Worm (Caenorhabditis elegans) whole organism, young adult: ENCODE measurements around the gene C27B7.2.

Experiments
- akir-1 ChIP-seq: fragments of 200-800 bp; sonication (Bioruptor generic); optimal IDR thresholded peaks from 2 replicates; lab custom pipeline; 2018; ENCODE audit warnings: mild to moderate bottlenecking, missing genetic modification characterization, moderate library complexity, missing compliant biosample characterization
- ama-1 ChIP-seq, 3 experiments: fragments of 150-350 bp in 1 of 3; sonication (generic microtip) in 2 of 3; optimal IDR thresholded peaks; 2 replicates each; lab custom pipeline; 2014 to 2018; ENCODE audit warnings: missing biosample characterization in 2 of 3, missing genetic modification characterization in 2 of 3, missing genetic modification reagents in 2 of 3
- aptf-3 ChIP-seq: fragments of 200-800 bp; sonication (Bioruptor generic); IDR thresholded peaks from 2 replicates; pipeline ENCODE4 v1.3.6; 2022; ENCODE audit warnings: missing genetic modification characterization, missing compliant biosample characterization
- dpff-1 ChIP-seq: sonication (generic microtip); optimal IDR thresholded peaks from 2 replicates; lab custom pipeline; 2017; ENCODE audit warnings: mild to moderate bottlenecking, missing genetic modification characterization, missing compliant biosample characterization
- lag-1 ChIP-seq: fragments of 200-800 bp; sonication (Bioruptor generic); IDR thresholded peaks from 2 replicates; pipeline ENCODE4 v1.3.6; 2022; ENCODE audit warnings: missing genetic modification reagents, missing genetic modification characterization, missing compliant biosample characterization
- sptf-2 ChIP-seq: fragments of 200-800 bp; sonication (Bioruptor generic); optimal IDR thresholded peaks from 2 replicates; lab custom pipeline; 2018; ENCODE audit warnings: mild to moderate bottlenecking, missing genetic modification characterization, missing compliant biosample characterization
- unc-62 ChIP-seq: fragments of 150-350 bp; optimal IDR thresholded peaks from 2 replicates; lab custom pipeline; 2014; ENCODE audit warnings: missing biosample characterization, missing genetic modification reagents, missing genetic modification characterization

DNA sequence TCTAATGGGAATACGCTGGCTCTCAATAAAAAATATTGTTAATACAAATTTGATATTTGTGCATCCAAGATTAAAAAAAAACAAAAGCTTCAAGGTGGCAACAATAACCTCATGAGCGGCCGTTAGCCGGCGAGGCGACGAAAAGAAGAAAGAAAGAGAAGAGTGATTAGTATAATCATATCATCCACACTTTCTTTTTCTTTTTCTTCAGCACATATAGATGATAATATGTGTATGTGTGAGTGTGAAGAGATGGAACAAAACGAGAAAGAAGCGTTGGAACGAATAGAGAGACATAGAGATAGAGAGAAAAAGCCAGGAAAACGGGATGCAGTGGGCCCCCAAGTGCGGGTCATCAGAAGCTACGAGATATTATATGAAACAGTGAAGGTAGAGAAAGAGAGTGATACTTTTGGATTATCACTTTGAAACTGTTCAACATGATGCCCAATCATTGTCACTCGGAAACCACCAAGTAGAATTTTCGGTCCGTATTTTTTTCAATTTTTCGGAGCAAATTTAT is 27.7 kb downstream of the C27B7.2 start:
- TF ChIP-seq aptf-3 (GFP tag; lab: Robert Waterston, UW), result no peak
- no peak for TF ChIP-seq akir-1
- no peak for TF ChIP-seq lag-1 (GFP tag; lab: Robert Waterston, UW)
- TF ChIP-seq sptf-2 (GFP tag; lab: Kevin White, UChicago), result no peak
- TF ChIP-seq dpff-1, result no peak
- no peak for TF ChIP-seq ama-1 (optimal IDR thresholded peaks at IDR 0.05; lab: Kevin White, UChicago)
- TF ChIP-seq ama-1 (GFP tag; optimal IDR thresholded peaks at IDR 0.05; lab: Kevin White, UChicago), result no peak
- no peak for TF ChIP-seq unc-62 (GFP tag; lab: Kevin White, UChicago)
